Worm (Caenorhabditis elegans) whole organism, late embryonic: ENCODE measurements around the gene Y17D7C.2.

Experiments
- T23F11.4 ChIP-seq: fragments of 200-800 bp; sonication (Bioruptor generic); optimal IDR thresholded peaks from 2 replicates; lab custom pipeline; 2018; ENCODE audit warnings: mild to moderate bottlenecking, missing genetic modification characterization, missing compliant biosample characterization
- ceh-34 ChIP-seq: sonication (generic microtip); optimal IDR thresholded peaks from 2 replicates; lab custom pipeline; 2016; ENCODE audit warnings: mild to moderate bottlenecking, missing genetic modification characterization, missing compliant biosample characterization
- dve-1 ChIP-seq: sonication (generic microtip); optimal IDR thresholded peaks from 2 replicates; lab custom pipeline; 2017; ENCODE audit warnings: antibody characterized with exemption, mild to moderate bottlenecking, missing genetic modification characterization, missing compliant biosample characterization
- fkh-6 ChIP-seq: sonication (generic microtip); optimal IDR thresholded peaks from 2 replicates; lab custom pipeline; 2016; ENCODE audit warnings: missing genetic modification characterization, missing compliant biosample characterization
- nfya-1 ChIP-seq: sonication (generic microtip); optimal IDR thresholded peaks from 2 replicates; lab custom pipeline; 2017; ENCODE audit warnings: missing genetic modification characterization, mild to moderate bottlenecking, missing compliant biosample characterization, antibody characterized with exemption, moderate library complexity
- nhr-11 ChIP-seq: fragments of 150-350 bp; optimal IDR thresholded peaks from 2 replicates; lab custom pipeline; 2014; ENCODE audit warnings: missing biosample characterization, missing genetic modification characterization
- pag-3 ChIP-seq: sonication (generic microtip); optimal IDR thresholded peaks from 2 replicates; lab custom pipeline; 2016; ENCODE audit warnings: missing compliant biosample characterization, missing genetic modification characterization, borderline replicate concordance
- pha-2 ChIP-seq: sonication (generic microtip); optimal IDR thresholded peaks from 2 replicates; lab custom pipeline; 2017; ENCODE audit warnings: mild to moderate bottlenecking, missing genetic modification characterization, missing compliant biosample characterization
- pha-4 ChIP-seq: fragments of 150-350 bp; optimal IDR thresholded peaks from 2 replicates; lab custom pipeline; 2018; ENCODE audit warnings: missing biosample characterization, missing genetic modification reagents, missing genetic modification characterization
- tbx-7 ChIP-seq: sonication (generic microtip); optimal IDR thresholded peaks from 2 replicates; lab custom pipeline; 2016; ENCODE audit warnings: missing genotype, missing genetic modification characterization, missing compliant biosample characterization
- unc-86 ChIP-seq: sonication (generic microtip); optimal IDR thresholded peaks from 2 replicates; lab custom pipeline; 2016; ENCODE audit warnings: missing genetic modification characterization, missing compliant biosample characterization

- no peak for TF ChIP-seq dve-1 (tag; lab: Kevin White, UChicago)
- no peak for TF ChIP-seq fkh-6 (tag; lab: Kevin White, UChicago)
- no peak for TF ChIP-seq tbx-7 (tag; lab: Kevin White, UChicago)
- no peak for TF ChIP-seq pha-2 (tag; lab: Kevin White, UChicago)
- no peak for TF ChIP-seq nfya-1 (tag; lab: Kevin White, UChicago)
- no peak for TF ChIP-seq nhr-11 (tag; lab: Kevin White, UChicago)
- no peak for TF ChIP-seq unc-86 (tag; lab: Kevin White, UChicago)
- TF ChIP-seq pha-4 (tag; lab: Kevin White, UChicago): no peak
- TF ChIP-seq pag-3 (tag; lab: Kevin White, UChicago): no peak
- TF ChIP-seq T23F11.4 (GFP tag; lab: Kevin White, UChicago): no peak
- TF ChIP-seq ceh-34 (tag; lab: Kevin White, UChicago): no peak
Measured at ce11 chrV:18748726-18749125, 28.9 kb upstream of the Y17D7C.2 start, which contains the start of gene clec-252.
